Worm (Caenorhabditis elegans) whole organism, mixed stage, embryonic: ENCODE data around the gene F02C9.2.

Experiments
- drap-1 ChIP-seq: fragments of 200-800 bp; sonication (Bioruptor generic); optimal IDR thresholded peaks from 3 replicates; lab custom pipeline; 2018; ENCODE audit warnings: mild to moderate bottlenecking, missing genetic modification characterization, missing compliant biosample characterization
- lin-13 ChIP-seq: fragments of 150-350 bp; optimal IDR thresholded peaks from 2 replicates; lab custom pipeline; 2014; ENCODE audit warnings: missing biosample characterization, missing genetic modification characterization
- nhr-237 ChIP-seq: fragments of 150-350 bp; optimal IDR thresholded peaks from 2 replicates; lab custom pipeline; 2014; ENCODE audit warnings: missing biosample characterization, missing genetic modification characterization
- snpc-4 ChIP-seq: fragments of 150-350 bp; optimal IDR thresholded peaks from 2 replicates; lab custom pipeline; 2014; ENCODE audit warnings: missing biosample characterization, missing genetic modification characterization
- unc-120 ChIP-seq: sonication (generic microtip); optimal IDR thresholded peaks from 2 replicates; lab custom pipeline; 2017; ENCODE audit warnings: missing genetic modification characterization, missing compliant biosample characterization; ENCODE audit not compliant: poor library complexity, severe bottlenecking
- unc-62 ChIP-seq: fragments of 150-350 bp; optimal IDR thresholded peaks from 2 replicates; lab custom pipeline; 2014; ENCODE audit warnings: missing biosample characterization, missing genetic modification reagents, missing genetic modification characterization
- ztf-11 ChIP-seq: fragments of 150-350 bp; optimal IDR thresholded peaks from 2 replicates; lab custom pipeline; 2014; ENCODE audit warnings: missing biosample characterization, missing genetic modification characterization

DNA sequence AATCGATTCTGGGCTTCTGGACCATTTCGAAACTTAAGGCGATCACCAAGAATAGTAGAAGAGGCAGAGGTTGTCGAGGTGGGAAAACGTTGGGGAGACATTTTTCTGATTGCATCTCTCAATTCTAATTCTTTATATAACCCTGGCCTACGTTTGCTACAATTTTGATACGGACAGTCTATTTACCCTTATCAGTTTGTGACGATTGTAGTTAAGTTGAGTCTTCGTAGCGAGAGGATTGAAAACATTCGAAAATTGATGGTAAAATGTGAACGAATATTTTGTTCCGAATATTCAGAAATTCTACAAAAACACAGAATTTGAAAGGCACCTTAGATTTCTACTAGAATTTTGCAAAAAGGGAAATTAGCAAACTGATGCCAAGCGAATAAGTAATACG lies 5.8 kb upstream of the F02C9.2 start, which contains the start of gene Y73C8C.10:
- no peak for TF ChIP-seq drap-1 (GFP tag; lab: Kevin White, UChicago)
- no peak for TF ChIP-seq snpc-4 (tag; lab: Kevin White, UChicago)
- no peak for TF ChIP-seq ztf-11
- no peak for TF ChIP-seq lin-13 (tag; lab: Kevin White, UChicago)
- no peak for TF ChIP-seq nhr-237 (tag; lab: Kevin White, UChicago)
- no peak for TF ChIP-seq unc-120 (tag; lab: Kevin White, UChicago)
- no peak for TF ChIP-seq unc-62 (GFP tag; lab: Kevin White, UChicago)
